Fruit fly (Drosophila melanogaster): ENCODE results near the gene CG15601.
A peak's percentile ranks its signal among the peaks of the same experiment; 100 is the strongest.

CG15601 gene

DNA sequence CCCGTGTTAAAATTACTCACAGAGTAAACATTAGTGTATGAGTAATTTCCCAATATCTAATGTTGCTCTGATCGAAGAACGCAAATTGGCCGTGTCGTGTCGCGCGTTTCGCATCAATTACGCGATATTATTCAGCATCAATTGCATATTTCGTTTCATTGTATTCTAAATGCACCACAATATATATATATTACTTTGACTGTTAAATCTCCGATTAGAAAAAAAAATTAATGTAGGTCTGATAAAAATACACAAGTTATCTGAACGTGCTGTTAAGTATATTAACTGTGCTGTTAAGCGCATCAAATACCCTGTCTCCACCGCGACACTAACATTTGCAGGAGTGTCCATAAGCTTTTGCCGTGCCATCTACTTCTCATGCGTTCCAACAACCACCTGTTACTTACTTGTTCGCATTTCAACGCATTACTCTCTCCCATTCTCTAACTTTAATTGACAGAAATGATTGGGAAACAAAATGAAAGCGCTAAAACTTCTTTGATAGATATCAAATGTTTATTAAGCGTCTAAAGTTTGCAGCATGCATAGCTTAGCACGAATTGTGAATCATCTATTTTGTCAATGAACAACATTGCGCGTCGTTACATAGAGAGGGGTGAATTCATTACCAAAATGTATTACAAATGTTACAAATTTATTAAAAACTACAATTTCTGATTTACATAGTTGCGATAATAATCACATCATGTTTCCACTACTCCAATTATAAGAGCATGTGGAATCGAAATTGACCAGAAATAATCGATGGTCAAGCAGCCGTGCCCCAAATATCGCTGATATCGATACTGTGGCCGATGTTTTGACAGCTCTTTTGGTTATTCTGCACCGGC lies 50.2 kb downstream of the CG15601 start, which contains the start of the genes Graf and mRpL3 (continued):
- TF ChIP-seq Blimp-1 (GFP tag; optimal IDR thresholded peaks at IDR 0.05) (no peak), maf-S (GFP tag; optimal IDR thresholded peaks at IDR 0.05) (no peak), CG10366 (GFP tag; IDR thresholded peaks at IDR 0.05) (no peak), CG18619 (GFP tag; optimal IDR thresholded peaks at IDR 0.05) (no peak), Fer2 (tag; optimal IDR thresholded peaks at IDR 0.05) (no peak), pita (GFP tag; optimal IDR thresholded peaks at IDR 0.05) (no peak), CG34422 (GFP tag; IDR thresholded peaks at IDR 0.05) (no peak), CG6765 (GFP tag; optimal IDR thresholded peaks at IDR 0.05) (no peak), Max (GFP tag; optimal IDR thresholded peaks at IDR 0.05) (no peak), CG1602 (GFP tag; optimal IDR thresholded peaks at IDR 0.05) (no peak), CG7786 (GFP tag; optimal IDR thresholded peaks at IDR 0.05) (no peak), lmd (GFP tag; IDR thresholded peaks at IDR 0.05) (no peak), CG8388 (GFP tag; optimal IDR thresholded peaks at IDR 0.05) (no peak), gcm2 (GFP tag; optimal IDR thresholded peaks at IDR 0.05) (no peak), D (optimal IDR thresholded peaks at IDR 0.05) (no peak), D (GFP tag; optimal IDR thresholded peaks at IDR 0.05) (no peak), CG2712 (tag; optimal IDR thresholded peaks at IDR 0.05) (no peak), slbo (GFP tag; IDR thresholded peaks at IDR 0.05) (no peak), CG12236 (GFP tag; optimal IDR thresholded peaks at IDR 0.05) (no peak), pzg (GFP tag; optimal IDR thresholded peaks at IDR 0.05) (peak; percentile 34), fd96Cb (tag; optimal IDR thresholded peaks at IDR 0.05) (no peak), p53 (GFP tag; optimal IDR thresholded peaks at IDR 0.05) (no peak), CG16779 (GFP tag; IDR thresholded peaks at IDR 0.05) (no peak), ara (GFP tag; IDR thresholded peaks at IDR 0.05) (no peak), Dref (GFP tag; IDR thresholded peaks at IDR 0.05) (peak; percentile 93), yki (optimal IDR thresholded peaks at IDR 0.05) (no peak), Adf1 (GFP tag; IDR thresholded peaks at IDR 0.05) (no peak), CG12391 (tag; optimal IDR thresholded peaks at IDR 0.05) (no peak), CG14860 (GFP tag; IDR thresholded peaks at IDR 0.05; ENCODE audit: partially characterized antibody) (peak; percentile 90), CG9609 (GFP tag; optimal IDR thresholded peaks at IDR 0.05) (no peak), BEAF-32 (GFP tag; optimal IDR thresholded peaks at IDR 0.05) (peak; percentile 86), CG10267 (tag; optimal IDR thresholded peaks at IDR 0.05) (no peak), Dbx (GFP tag; IDR thresholded peaks at IDR 0.05) (no peak), CG6654 (GFP tag; optimal IDR thresholded peaks at IDR 0.05) (no peak), CG13424 (tag; optimal IDR thresholded peaks at IDR 0.05) (no peak), CG18011 (GFP tag; optimal IDR thresholded peaks at IDR 0.05) (no peak), Ptx1 (GFP tag; IDR thresholded peaks at IDR 0.05) (no peak), Mrtf (GFP tag; IDR thresholded peaks at IDR 0.05) (no peak), gce (GFP tag; IDR thresholded peaks at IDR 0.05) (no peak), Nf-YB (GFP tag; optimal IDR thresholded peaks at IDR 0.05) (no peak), CG13775 (GFP tag; optimal IDR thresholded peaks at IDR 0.05) (peak; percentile 5), Lhr (GFP tag; optimal IDR thresholded peaks at IDR 0.05) (no peak), Fer1 (GFP tag; optimal IDR thresholded peaks at IDR 0.05) (no peak), Dp (GFP tag; optimal IDR thresholded peaks at IDR 0.05) (no peak), CG34376 (GFP tag; optimal IDR thresholded peaks at IDR 0.05) (no peak), CG8290 (GFP tag; optimal IDR thresholded peaks at IDR 0.05) (no peak), CG8290 (tag; optimal IDR thresholded peaks at IDR 0.05) (no peak), Ssrp (tag; optimal IDR thresholded peaks at IDR 0.05) (no peak), so (GFP tag; IDR thresholded peaks at IDR 0.05) (no peak), lola (GFP tag; optimal IDR thresholded peaks at IDR 0.05) (peak in 1 of 3 experiments; percentile 85)

All from whole organism, embryonic.